Worm (Caenorhabditis elegans) whole organism, L1 larva: ENCODE measurements around the gene C52B9.10.

Experiments used
- F16B12.6 ChIP-seq: fragments of 150-350 bp; optimal IDR thresholded peaks from 2 replicates; lab custom pipeline; 2014; ENCODE audit warnings: missing biosample characterization, missing genetic modification characterization
- ama-1 ChIP-seq: fragments of 150-350 bp; optimal IDR thresholded peaks from 2 replicates; lab custom pipeline; 2014
- blmp-1 ChIP-seq: fragments of 150-350 bp; optimal IDR thresholded peaks from 2 replicates; lab custom pipeline; 2014; ENCODE audit warnings: missing biosample characterization, missing genetic modification characterization
- ceh-63 ChIP-seq: fragments of 200-800 bp; sonication (Bioruptor generic); optimal IDR thresholded peaks from 2 replicates; lab custom pipeline; 2018; ENCODE audit warnings: mild to moderate bottlenecking, missing genetic modification characterization, missing compliant biosample characterization
- ceh-8 ChIP-seq: fragments of 200-800 bp; sonication (Bioruptor generic); optimal IDR thresholded peaks from 2 replicates; lab custom pipeline; 2018; ENCODE audit warnings: mild to moderate bottlenecking, missing genetic modification characterization, moderate library complexity, missing compliant biosample characterization
- dpl-1 ChIP-seq, 3 experiments: fragments of 150-350 bp in 2 of 3; sonication (generic microtip) in 1 of 3; optimal IDR thresholded peaks; 2 replicates each; lab custom pipeline; 2014 to 2017; ENCODE audit warnings: missing biosample characterization in 3 of 3, missing genetic modification characterization in 3 of 3, missing genetic modification reagents in 3 of 3
- dsc-1 ChIP-seq: sonication (generic microtip); optimal IDR thresholded peaks from 2 replicates; lab custom pipeline; 2016; ENCODE audit warnings: mild to moderate bottlenecking, missing genetic modification characterization, missing compliant biosample characterization
- efl-1 ChIP-seq, 4 experiments: fragments of 150-350 bp; optimal IDR thresholded peaks in 3 of 4; peaks in 1 of 4; 1 replicate in 1 of 4; 2 replicates in 3 of 4; lab custom pipeline; 2014; ENCODE audit warnings: missing biosample characterization in 2 of 4, missing genetic modification characterization in 2 of 4, missing genetic modification reagents in 2 of 4
- efl-3 ChIP-seq: fragments of 200-800 bp; sonication (Bioruptor generic); optimal IDR thresholded peaks from 2 replicates; lab custom pipeline; 2018; ENCODE audit warnings: mild to moderate bottlenecking, missing genetic modification characterization, missing compliant biosample characterization
- elt-2 ChIP-seq: sonication (generic microtip); optimal IDR thresholded peaks from 2 replicates; lab custom pipeline; 2016; ENCODE audit warnings: missing genetic modification characterization, mild to moderate bottlenecking, inconsistent platforms, missing compliant biosample characterization, missing genetic modification reagents
- elt-3 ChIP-seq, 6 experiments: fragments of 150-350 bp in 1 of 6; sonication (generic microtip); optimal IDR thresholded peaks; 2 replicates each; lab custom pipeline; 2017 to 2018; ENCODE audit warnings: missing biosample characterization in 6 of 6, missing genetic modification characterization in 6 of 6, inconsistent platforms in 1 of 6
- ets-5 ChIP-seq: fragments of 200-800 bp; sonication (Bioruptor generic); IDR thresholded peaks from 2 replicates; pipeline ENCODE4 v1.3.6; 2022; ENCODE audit warnings: missing genetic modification characterization, missing compliant biosample characterization
- fkh-10 ChIP-seq: sonication (generic microtip); optimal IDR thresholded peaks from 2 replicates; lab custom pipeline; 2017; ENCODE audit warnings: missing biosample characterization, missing genetic modification reagents, missing genetic modification characterization
- fos-1 ChIP-seq: fragments of 150-350 bp; optimal IDR thresholded peaks from 2 replicates; lab custom pipeline; 2014; ENCODE audit warnings: missing biosample characterization, missing genetic modification characterization
- hlh-17 ChIP-seq: fragments of 200-800 bp; sonication (Bioruptor generic); optimal IDR thresholded peaks from 2 replicates; lab custom pipeline; 2018; ENCODE audit warnings: missing genetic modification characterization, mild to moderate bottlenecking, missing compliant biosample characterization, moderate library complexity, borderline replicate concordance
- hlh-4 ChIP-seq: sonication (generic microtip); optimal IDR thresholded peaks from 2 replicates; lab custom pipeline; 2016; ENCODE audit warnings: mild to moderate bottlenecking, missing genetic modification characterization, missing compliant biosample characterization
- hpl-2 ChIP-seq: fragments of 150-350 bp; optimal IDR thresholded peaks from 2 replicates; lab custom pipeline; 2014; ENCODE audit warnings: missing biosample characterization, missing genetic modification reagents, missing genetic modification characterization
- isw-1 ChIP-seq: fragments of 200-800 bp; sonication (Bioruptor generic); IDR thresholded peaks from 2 replicates; pipeline ENCODE4 v1.3.6; 2022; ENCODE audit warnings: missing genetic modification characterization, missing compliant biosample characterization
- lin-14 ChIP-seq: fragments of 200-800 bp; sonication (Bioruptor generic); optimal IDR thresholded peaks from 2 replicates; lab custom pipeline; 2018; ENCODE audit warnings: mild to moderate bottlenecking, missing genetic modification characterization, moderate library complexity, missing compliant biosample characterization
- lin-15B ChIP-seq: fragments of 150-350 bp; sonication (generic microtip); optimal IDR thresholded peaks from 3 replicates; lab custom pipeline; 2014; ENCODE audit warnings: missing biosample characterization, missing genetic modification characterization
- lin-35 ChIP-seq, 2 experiments: fragments of 150-350 bp; optimal IDR thresholded peaks; 2 replicates each; lab custom pipeline; 2014; ENCODE audit warnings: missing biosample characterization in 2 of 2, missing genetic modification characterization in 2 of 2, missing genetic modification reagents in 2 of 2
- lin-39 ChIP-seq: fragments of 150-350 bp; optimal IDR thresholded peaks from 2 replicates; lab custom pipeline; 2014; ENCODE audit warnings: missing biosample characterization, missing genetic modification reagents, missing genetic modification characterization
- lir-3 ChIP-seq: sonication (generic microtip); optimal IDR thresholded peaks from 2 replicates; lab custom pipeline; 2016; ENCODE audit warnings: mild to moderate bottlenecking, missing genetic modification characterization, moderate library complexity, missing compliant biosample characterization; ENCODE audit not compliant: poor library complexity
- lsy-2 ChIP-seq, 2 experiments: fragments of 150-350 bp; optimal IDR thresholded peaks; 2 replicates each; lab custom pipeline; 2014; ENCODE audit warnings: missing biosample characterization in 2 of 2, missing genetic modification characterization in 2 of 2
- mef-2 ChIP-seq: fragments of 150-350 bp; optimal IDR thresholded peaks from 2 replicates; lab custom pipeline; 2014; ENCODE audit warnings: missing biosample characterization, missing genetic modification characterization
- nhr-12 ChIP-seq: sonication (generic microtip); optimal IDR thresholded peaks from 2 replicates; lab custom pipeline; 2017; ENCODE audit warnings: missing biosample characterization, missing genetic modification characterization
- nhr-19 ChIP-seq: fragments of 200-800 bp; sonication (Bioruptor generic); conservative IDR thresholded peaks from 2 replicates; pipeline ENCODE4 v1.3.6; 2022; ENCODE audit warnings: missing genetic modification characterization, missing compliant biosample characterization
- nhr-20 ChIP-seq: sonication (generic microtip); optimal IDR thresholded peaks from 2 replicates; lab custom pipeline; 2016; ENCODE audit warnings: mild to moderate bottlenecking, missing genetic modification characterization, missing compliant biosample characterization
- nhr-237 ChIP-seq: fragments of 150-350 bp; optimal IDR thresholded peaks from 2 replicates; lab custom pipeline; 2014; ENCODE audit warnings: missing biosample characterization, missing genetic modification characterization
- nhr-47 ChIP-seq: sonication (generic microtip); optimal IDR thresholded peaks from 2 replicates; lab custom pipeline; 2016; ENCODE audit warnings: mild to moderate bottlenecking, missing genetic modification characterization, moderate library complexity, missing compliant biosample characterization
- nhr-77 ChIP-seq: fragments of 150-350 bp; optimal IDR thresholded peaks from 2 replicates; lab custom pipeline; 2014; ENCODE audit warnings: missing biosample characterization, missing genetic modification characterization
- nhr-84 ChIP-seq: sonication (generic microtip); optimal IDR thresholded peaks from 2 replicates; lab custom pipeline; 2017; ENCODE audit warnings: missing biosample characterization, missing genetic modification characterization
- nhr-85 ChIP-seq: sonication (generic microtip); peaks from one replicate; lab custom pipeline; 2016; ENCODE audit warnings: missing genetic modification characterization, inconsistent platforms, missing compliant biosample characterization
- skn-1 ChIP-seq: fragments of 150-350 bp; optimal IDR thresholded peaks from 2 replicates; lab custom pipeline; 2014; ENCODE audit warnings: missing biosample characterization, missing genetic modification characterization
- sptf-1 ChIP-seq: fragments of 150-350 bp; optimal IDR thresholded peaks from 2 replicates; lab custom pipeline; 2014; ENCODE audit warnings: missing biosample characterization, missing genetic modification characterization
- sup-37 ChIP-seq: fragments of 200-800 bp; sonication (Bioruptor generic); optimal IDR thresholded peaks from 2 replicates; lab custom pipeline; 2018; ENCODE audit warnings: mild to moderate bottlenecking, missing genetic modification characterization, missing compliant biosample characterization
- swsn-7 ChIP-seq: sonication (generic microtip); optimal IDR thresholded peaks from 2 replicates; lab custom pipeline; 2016; ENCODE audit warnings: missing genetic modification characterization, missing compliant biosample characterization
- tbx-2 ChIP-seq: sonication (generic microtip); optimal IDR thresholded peaks from 2 replicates; lab custom pipeline; 2016; ENCODE audit warnings: missing genetic modification characterization, missing compliant biosample characterization
- tlp-1 ChIP-seq: fragments of 150-350 bp; optimal IDR thresholded peaks from 2 replicates; lab custom pipeline; 2014; ENCODE audit warnings: missing biosample characterization, missing genetic modification characterization
- unc-130 ChIP-seq: fragments of 150-350 bp; optimal IDR thresholded peaks from 2 replicates; lab custom pipeline; 2017; ENCODE audit warnings: missing biosample characterization, missing genetic modification characterization, inconsistent platforms
- unc-62 ChIP-seq: fragments of 150-350 bp; optimal IDR thresholded peaks from 2 replicates; lab custom pipeline; 2014; ENCODE audit warnings: missing biosample characterization, missing genetic modification reagents, missing genetic modification characterization
- vab-15 ChIP-seq: sonication (generic microtip); optimal IDR thresholded peaks from 2 replicates; lab custom pipeline; 2017; ENCODE audit warnings: missing genotype, mild to moderate bottlenecking, missing genetic modification characterization, missing compliant biosample characterization
- zip-4 ChIP-seq: fragments of 200-800 bp; sonication (Bioruptor generic); optimal IDR thresholded peaks from 2 replicates; lab custom pipeline; 2018; ENCODE audit warnings: mild to moderate bottlenecking, missing genetic modification characterization, moderate library complexity, missing compliant biosample characterization
- ztf-4 ChIP-seq: fragments of 150-350 bp; optimal IDR thresholded peaks from 2 replicates; lab custom pipeline; 2014; ENCODE audit warnings: missing biosample characterization, missing genetic modification characterization

Gene C52B9.10

DNA sequence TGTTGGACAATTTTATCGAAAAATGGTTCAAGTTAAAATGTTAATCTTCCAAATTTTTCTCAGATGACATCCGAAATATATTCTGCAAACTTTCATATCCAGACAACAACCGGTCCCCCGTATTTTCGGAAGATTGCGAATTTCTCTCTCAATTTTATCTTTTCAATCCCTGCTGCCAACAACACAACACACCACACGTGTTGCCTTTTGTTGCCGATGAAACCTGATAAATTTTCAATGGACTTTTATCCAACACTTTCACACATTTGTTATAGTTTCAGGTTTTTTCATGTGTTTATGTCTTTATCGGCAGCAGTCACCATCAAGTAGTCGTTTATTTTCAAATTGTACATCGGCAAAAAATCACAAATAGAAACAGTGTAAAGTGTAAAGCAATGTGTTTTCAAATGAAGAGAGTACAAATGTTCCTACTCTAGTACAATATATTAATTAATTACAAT is 27.4 kb upstream of the C52B9.10 start (continued):
- TF ChIP-seq lir-3 (tag; lab: Kevin White, UChicago) = no peak
- no peak for TF ChIP-seq nhr-77 (tag; lab: Kevin White, UChicago)
- TF ChIP-seq hlh-17 = no peak
- no peak for TF ChIP-seq skn-1 (tag; lab: Kevin White, UChicago)
- TF ChIP-seq lsy-2 (tag; optimal IDR thresholded peaks at IDR 0.05; lab: Kevin White, UChicago) = no peak
- TF ChIP-seq fos-1 (tag; lab: Kevin White, UChicago) = no peak
- TF ChIP-seq hpl-2 (GFP tag; lab: Kevin White, UChicago) = no peak
- peak in 1 of 2 experiments; percentile 49 for TF ChIP-seq lin-35 (GFP tag; optimal IDR thresholded peaks at IDR 0.05; lab: Kevin White, UChicago)
- no peak for TF ChIP-seq unc-130 (tag; lab: Kevin White, UChicago)
- no peak for TF ChIP-seq sptf-1 (tag; lab: Kevin White, UChicago)
- peak; percentile 89 for TF ChIP-seq ama-1 (lab: Kevin White, UChicago)
- no peak for TF ChIP-seq dpl-1 (GFP tag; optimal IDR thresholded peaks at IDR 0.05; lab: Kevin White, UChicago)
- TF ChIP-seq dsc-1 (tag; lab: Kevin White, UChicago) = no peak
- no peak for TF ChIP-seq lin-39 (tag; lab: Kevin White, UChicago)
- no peak for TF ChIP-seq tlp-1 (tag; lab: Kevin White, UChicago)
- TF ChIP-seq F16B12.6 (tag; lab: Kevin White, UChicago) = no peak
- no peak for TF ChIP-seq nhr-20 (tag; lab: Kevin White, UChicago)
- TF ChIP-seq lin-14 (GFP tag; lab: Kevin White, UChicago) = no peak
- TF ChIP-seq ztf-4 (tag; lab: Kevin White, UChicago) = no peak
- TF ChIP-seq nhr-237 (tag; lab: Kevin White, UChicago) = no peak
- no peak for TF ChIP-seq mef-2
- TF ChIP-seq tbx-2 (tag; lab: Kevin White, UChicago) = no peak
- TF ChIP-seq ets-5 (GFP tag; lab: Robert Waterston, UW) = no peak
- TF ChIP-seq hlh-4 (tag; lab: Kevin White, UChicago) = no peak

DNA sequence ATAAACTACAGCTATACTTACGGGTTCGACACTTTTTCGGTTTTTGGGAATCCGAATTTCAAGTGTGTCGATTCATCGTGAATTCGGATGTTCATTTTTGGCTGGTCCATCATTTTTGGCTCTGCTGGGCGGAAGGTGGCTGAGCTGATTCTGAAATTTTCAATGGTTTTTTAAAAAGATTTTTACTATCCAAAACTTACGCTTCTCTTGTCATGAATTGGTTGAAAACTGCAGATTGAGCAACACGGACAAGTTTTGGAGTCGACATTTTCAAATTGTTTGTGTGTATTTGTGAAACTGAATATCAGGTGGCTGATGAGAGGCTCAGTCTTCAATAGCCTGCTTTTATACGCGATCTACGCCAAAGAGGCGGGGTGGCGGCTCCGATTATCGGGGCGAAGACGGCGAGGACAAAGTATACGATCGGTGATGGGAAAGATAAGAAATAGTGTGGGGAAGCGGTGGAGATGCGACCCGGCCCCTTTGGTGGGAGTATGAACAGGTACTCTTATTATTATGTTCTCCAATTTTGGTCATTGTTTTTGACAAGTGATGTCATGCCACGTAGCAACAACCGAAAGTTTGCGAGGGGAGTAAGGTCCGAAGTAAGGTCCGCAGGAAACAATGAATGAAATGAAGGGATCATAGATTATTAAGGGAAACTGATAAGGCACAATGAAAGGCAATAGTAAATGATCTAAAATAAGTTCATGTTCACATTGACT is 26.7 kb upstream of the C52B9.10 start, which contains the start of gene F48D6.4:
F48D6.4 (minus strand) TSS at position 346 of the 725 bp plus-strand sequence.
- TF ChIP-seq nhr-47 (no peak), nhr-19 (GFP tag; lab: Robert Waterston, UW) (no peak), lir-3 (tag; lab: Kevin White, UChicago) (no peak), elt-2 (tag; lab: Kevin White, UChicago) (peak; percentile 33), efl-1 (optimal IDR thresholded peaks at IDR 0.05; lab: Kevin White, UChicago) (no peak), efl-1 (GFP tag; optimal IDR thresholded peaks at IDR 0.05 in 1 of 2; lab: Kevin White, UChicago) (peak in 1 of 2 experiments; percentile 23), zip-4 (GFP tag; lab: Kevin White, UChicago) (no peak), swsn-7 (tag; lab: Kevin White, UChicago) (no peak), efl-3 (GFP tag; lab: Kevin White, UChicago) (no peak), nhr-237 (tag; lab: Kevin White, UChicago) (no peak), ceh-8 (GFP tag; lab: Kevin White, UChicago) (no peak), nhr-84 (tag; lab: Kevin White, UChicago) (no peak), sup-37 (GFP tag; lab: Kevin White, UChicago) (no peak), unc-62 (GFP tag; lab: Kevin White, UChicago) (no peak), ztf-4 (tag; lab: Kevin White, UChicago) (no peak), nhr-12 (tag; lab: Kevin White, UChicago) (no peak), nhr-85 (tag; lab: Kevin White, UChicago) (peak; percentile 14), isw-1 (GFP tag; lab: Robert Waterston, UW) (no peak), vab-15 (no peak), ceh-63 (GFP tag; lab: Kevin White, UChicago) (no peak), elt-3 (tag; optimal IDR thresholded peaks at IDR 0.05; lab: Kevin White, UChicago) (no peak), fkh-10 (GFP tag; lab: Kevin White, UChicago) (no peak), nhr-20 (tag; lab: Kevin White, UChicago) (no peak), lin-15B (tag; lab: Kevin White, UChicago) (no peak), nhr-77 (tag; lab: Kevin White, UChicago) (no peak), blmp-1 (no peak), ama-1 (lab: Kevin White, UChicago) (peak; percentile 11)
